Worm (Caenorhabditis elegans) whole organism, L4/young adult: ENCODE data around the gene R05D3.8.

ENCODE experiments used
- W03F9.2 ChIP-seq: fragments of 150-350 bp; optimal IDR thresholded peaks from 2 replicates; lab custom pipeline; 2014; ENCODE audit warnings: missing biosample characterization, missing genetic modification characterization
- dao-5 ChIP-seq: sonication (generic microtip); optimal IDR thresholded peaks from 2 replicates; lab custom pipeline; 2016; ENCODE audit warnings: missing genotype, missing genetic modification characterization, moderate library complexity, missing compliant biosample characterization
- him-1 ChIP-seq: sonication (generic microtip); optimal IDR thresholded peaks from 2 replicates; lab custom pipeline; 2016; ENCODE audit warnings: missing genotype, missing genetic modification reagents, missing genetic modification characterization, missing compliant biosample characterization

R05D3.8 gene

ce11 chrIII:8307356-8307755 is 50.8 kb downstream of the R05D3.8 start, which contains the start of the genes F10E9.7 and F10E9.5:
Gene F10E9.7 (minus strand): TSS chrIII:8307441.
Gene F10E9.5 (plus strand): TSS chrIII:8307592.
- TF ChIP-seq dao-5 (tag; lab: Kevin White, UChicago) (no peak), W03F9.2 (tag; lab: Kevin White, UChicago) (peak; percentile 96), him-1 (tag; lab: Kevin White, UChicago) (peak; percentile 65)
